Fruit fly (Drosophila melanogaster): Measurements from ENCODE around the gene CG46339.

The CG46339 gene

dm6 chr3R:26915463-26915925 is at the start of gene CG46339 (continued):
- TF ChIP-seq CG3919 (GFP tag; optimal IDR thresholded peaks at IDR 0.05): peak; percentile 58
- peak; percentile 73 for TF ChIP-seq eg (GFP tag; IDR thresholded peaks at IDR 0.05)
- peak; percentile 5 for TF ChIP-seq topi (GFP tag; optimal IDR thresholded peaks at IDR 0.05)
- peak; percentile 29 for TF ChIP-seq CG8319 (GFP tag; optimal IDR thresholded peaks at IDR 0.05)
- peak; percentile 80 for TF ChIP-seq CG6854 (GFP tag; optimal IDR thresholded peaks at IDR 0.05)
- no peak for TF ChIP-seq fd85E (GFP tag; optimal IDR thresholded peaks at IDR 0.05)
- peak; percentile 3 for TF ChIP-seq Blimp-1 (GFP tag; optimal IDR thresholded peaks at IDR 0.05)
- no peak for TF ChIP-seq Met (GFP tag; optimal IDR thresholded peaks at IDR 0.05)

- TF ChIP-seq Ets96B (tag; optimal IDR thresholded peaks at IDR 0.05) (peak; percentile 53), spab (GFP tag; optimal IDR thresholded peaks at IDR 0.05) (peak; percentile 18), CG6792 (GFP tag; optimal IDR thresholded peaks at IDR 0.05) (peak; percentile 76), CG8319 (GFP tag; optimal IDR thresholded peaks at IDR 0.05) (peak; percentile 72), CG6854 (GFP tag; optimal IDR thresholded peaks at IDR 0.05) (no peak), eg (GFP tag; IDR thresholded peaks at IDR 0.05) (peak; percentile 80), CG16779 (tag; optimal IDR thresholded peaks at IDR 0.05) (no peak), salr (GFP tag; optimal IDR thresholded peaks at IDR 0.05) (peak; percentile 32 to 37), CG11762 (GFP tag; optimal IDR thresholded peaks at IDR 0.05; ENCODE audit: insufficient read depth) (peak; percentile 58), CG10631 (GFP tag; optimal IDR thresholded peaks at IDR 0.05) (peak; percentile 79), dsx (GFP tag; optimal IDR thresholded peaks at IDR 0.05; ENCODE audit: poor library complexity, severe bottlenecking) (peak; percentile 32), CG4318 (GFP tag; optimal IDR thresholded peaks at IDR 0.05) (no peak), Eip78C (GFP tag) (peak; percentile 90), CG32006 (GFP tag; optimal IDR thresholded peaks at IDR 0.05) (peak; percentile 60), acj6 (GFP tag; optimal IDR thresholded peaks at IDR 0.05) (peak; percentile 80), Eip75B (GFP tag; optimal IDR thresholded peaks at IDR 0.05) (peak; percentile 83), achi (GFP tag; optimal IDR thresholded peaks at IDR 0.05) (peak; percentile 80), net (GFP tag; optimal IDR thresholded peaks at IDR 0.05) (peak; percentile 83), CG31627 (GFP tag; optimal IDR thresholded peaks at IDR 0.05) (peak; percentile 90), CG6276 (GFP tag; optimal IDR thresholded peaks at IDR 0.05) (no peak), CG11902 (GFP tag; optimal IDR thresholded peaks at IDR 0.05) (peak; percentile 69), CG3919 (GFP tag; optimal IDR thresholded peaks at IDR 0.05) (peak; percentile 85), esn (GFP tag; optimal IDR thresholded peaks at IDR 0.05) (peak; percentile 83), Sox15 (GFP tag; optimal IDR thresholded peaks at IDR 0.05) (peak; percentile 75), dac (GFP tag; optimal IDR thresholded peaks at IDR 0.05) (peak; percentile 69), CG6808 (GFP tag; optimal IDR thresholded peaks at IDR 0.05) (peak; percentile 6), Hr39 (GFP tag; optimal IDR thresholded peaks at IDR 0.05) (peak; percentile 90), Gug (GFP tag; IDR thresholded peaks at IDR 0.05) (peak; percentile 76), Eip93F (GFP tag; optimal IDR thresholded peaks at IDR 0.05) (peak; percentile 51), CG9139 (GFP tag; optimal IDR thresholded peaks at IDR 0.05) (no peak), cyc (GFP tag; optimal IDR thresholded peaks at IDR 0.05) (peak; percentile 83), CG10669 (GFP tag; optimal IDR thresholded peaks at IDR 0.05) (peak; percentile 53), CG3032 (tag; optimal IDR thresholded peaks at IDR 0.05) (peak; percentile 71), OdsH (GFP tag; optimal IDR thresholded peaks at IDR 0.05) (peak; percentile 81), Blimp-1 (GFP tag; optimal IDR thresholded peaks at IDR 0.05) (no peak), CG11294 (GFP tag; IDR thresholded peaks at IDR 0.05) (peak; percentile 27; the same call in 1 of the 2 replicates), lz (GFP tag; optimal IDR thresholded peaks at IDR 0.05) (peak; percentile 85), Smox (GFP tag; optimal IDR thresholded peaks at IDR 0.05) (peak; percentile 79), CG7368 (GFP tag; optimal IDR thresholded peaks at IDR 0.05) (peak; percentile 70), fd85E (GFP tag; optimal IDR thresholded peaks at IDR 0.05) (no peak), Sox102F (GFP tag; optimal IDR thresholded peaks at IDR 0.05) (peak; percentile 69), fkh (GFP tag; optimal IDR thresholded peaks at IDR 0.05) (peak; percentile 6), CG34406 (GFP tag; optimal IDR thresholded peaks at IDR 0.05) (peak; percentile 67), CG8119 (GFP tag; IDR thresholded peaks at IDR 0.05) (peak; percentile 52; the same call in 1 of the 3 replicates)
Measured at dm6 chr3R:26866577-26867456, 48.7 kb upstream of the CG46339 start, which contains the start of the genes ball and His2Av. ball (minus strand) TSS chr3R:26866807. His2Av (plus strand) TSS chr3R:26866929.
